Fruit fly (Drosophila melanogaster) whole organism, embryonic: ENCODE results near the gene Prosbeta6.

Source experiments
- Abd-B ChIP-seq: fragments of 200-800 bp; sonication (Bioruptor generic); optimal IDR thresholded peaks from 2 replicates; lab custom pipeline; 2018; ENCODE audit warnings: missing biosample characterization, mild to moderate bottlenecking, missing genetic modification characterization, moderate library complexity
- Asciz ChIP-seq: fragments of 200-800 bp; sonication (Bioruptor generic); optimal IDR thresholded peaks from 2 replicates; lab custom pipeline; 2017; ENCODE audit warnings: missing biosample characterization, mild to moderate bottlenecking, missing genetic modification characterization, missing genetic modification reagents
- Awh ChIP-seq: fragments of 200-800 bp; sonication (Bioruptor generic); IDR thresholded peaks from 2 replicates; pipeline ENCODE4, ENCODE4 v1.3.6; 2022; ENCODE audit warnings: missing biosample characterization, missing genetic modification characterization
- C15 ChIP-seq: fragments of 200-800 bp; sonication (Bioruptor generic); IDR thresholded peaks from 3 replicates; pipeline ENCODE4 v1.3.6; 2022; ENCODE audit warnings: missing biosample characterization, missing genetic modification characterization
- CG10366 ChIP-seq: fragments of 200-800 bp; sonication (Bioruptor generic); IDR thresholded peaks from 2 replicates; pipeline ENCODE4 v1.3.6; 2022; ENCODE audit warnings: missing biosample characterization, missing genetic modification characterization
- CG11696 ChIP-seq: fragments of 200-800 bp; sonication (Bioruptor generic); IDR thresholded peaks from 2 replicates; pipeline ENCODE4 v1.3.6; 2022; ENCODE audit warnings: missing biosample characterization, missing genetic modification characterization
- CG12236 ChIP-seq: fragments of 200-800 bp; sonication (Bioruptor generic); optimal IDR thresholded peaks from 2 replicates; lab custom pipeline; 2016; ENCODE audit warnings: missing biosample characterization, missing genetic modification characterization
- CG12744 ChIP-seq: fragments of 200-800 bp; sonication (Bioruptor generic); optimal IDR thresholded peaks from 2 replicates; lab custom pipeline; 2016; ENCODE audit warnings: missing biosample characterization, missing genetic modification characterization
- CG13624 ChIP-seq: fragments of 200-800 bp; sonication (Bioruptor generic); optimal IDR thresholded peaks from 2 replicates; lab custom pipeline; 2016; ENCODE audit warnings: missing biosample characterization, missing genetic modification characterization
- CG15011 ChIP-seq: fragments of 200-800 bp; sonication (Bioruptor generic); optimal IDR thresholded peaks from 3 replicates; lab custom pipeline; 2018; ENCODE audit warnings: missing biosample characterization, mild to moderate bottlenecking, missing genetic modification characterization
- CG16863 ChIP-seq: fragments of 200-800 bp; sonication (Bioruptor generic); optimal IDR thresholded peaks from 3 replicates; lab custom pipeline; 2016; ENCODE audit warnings: missing biosample characterization, missing genetic modification characterization
- CG17385 ChIP-seq: fragments of 200-800 bp; sonication (Bioruptor generic); optimal IDR thresholded peaks from 3 replicates; lab custom pipeline; 2018; ENCODE audit warnings: missing biosample characterization, mild to moderate bottlenecking, missing genetic modification characterization
- CG1832 ChIP-seq: fragments of 200-800 bp; sonication (Bioruptor generic); optimal IDR thresholded peaks from 2 replicates; lab custom pipeline; 2017; ENCODE audit warnings: missing biosample characterization, mild to moderate bottlenecking, missing genetic modification characterization, inconsistent platforms
- CG5180 ChIP-seq: fragments of 200-800 bp; sonication (Bioruptor generic); optimal IDR thresholded peaks from 3 replicates; lab custom pipeline; 2017; ENCODE audit warnings: missing biosample characterization, missing genetic modification characterization, mild to moderate bottlenecking, moderate library complexity, missing genetic modification reagents
- CG7357 ChIP-seq: fragments of 200-800 bp; sonication (Bioruptor generic); IDR thresholded peaks from 3 replicates; pipeline ENCODE4 v1.3.6; 2022; ENCODE audit warnings: missing biosample characterization, missing genetic modification characterization
- CG7839 ChIP-seq: fragments of 200-800 bp; sonication (Bioruptor generic); optimal IDR thresholded peaks from 3 replicates; lab custom pipeline; 2018; ENCODE audit warnings: missing biosample characterization, mild to moderate bottlenecking, missing genetic modification characterization, moderate library complexity
- CG7928 ChIP-seq: fragments of 200-800 bp; sonication (Bioruptor generic); optimal IDR thresholded peaks from 2 replicates; lab custom pipeline; 2017; ENCODE audit warnings: missing biosample characterization, mild to moderate bottlenecking, missing genetic modification characterization
- CG7987 ChIP-seq: fragments of 200-800 bp; sonication (Bioruptor generic); optimal IDR thresholded peaks from 2 replicates; lab custom pipeline; 2018; ENCODE audit warnings: missing biosample characterization, mild to moderate bottlenecking, missing genetic modification characterization, moderate library complexity
- CG8089 ChIP-seq: fragments of 200-800 bp; sonication (Bioruptor generic); optimal IDR thresholded peaks from 3 replicates; lab custom pipeline; 2016; ENCODE audit warnings: missing biosample characterization, missing genetic modification characterization
- CG9876 ChIP-seq: fragments of 200-800 bp; sonication (Bioruptor generic); optimal IDR thresholded peaks from 2 replicates; lab custom pipeline; 2016; ENCODE audit warnings: missing biosample characterization, missing genetic modification characterization
- Camta ChIP-seq: fragments of 200-800 bp; sonication (Bioruptor generic); optimal IDR thresholded peaks from 2 replicates; lab custom pipeline; 2016; ENCODE audit warnings: missing biosample characterization, missing genetic modification characterization
- Eip74EF ChIP-seq, 2 experiments: fragments of 200-800 bp in 1 of 2; fragments of >200 bp in 1 of 2; sonication (Bioruptor generic) in 1 of 2; optimal IDR thresholded peaks; 2 replicates each; lab custom pipeline; 2017 to 2019; ENCODE audit warnings: missing biosample characterization in 2 of 2, missing genetic modification characterization in 2 of 2, mild to moderate bottlenecking in 1 of 2, moderate library complexity in 1 of 2
- GATAe ChIP-seq: fragments of 200-800 bp; sonication (Bioruptor generic); conservative IDR thresholded peaks from 2 replicates; pipeline ENCODE4 v1.3.6; 2022; ENCODE audit warnings: missing biosample characterization, missing genetic modification characterization
- Gsc ChIP-seq: fragments of 200-800 bp; sonication (Bioruptor generic); IDR thresholded peaks from 2 replicates; pipeline ENCODE4 v1.3.6; 2022; ENCODE audit warnings: missing biosample characterization, missing genetic modification characterization
- HLHmδ ChIP-seq: fragments of 200-800 bp; sonication (Bioruptor generic); optimal IDR thresholded peaks from 2 replicates; lab custom pipeline; 2018; ENCODE audit warnings: missing biosample characterization, mild to moderate bottlenecking, missing genetic modification characterization, moderate library complexity
- Hr51 ChIP-seq, 2 experiments: fragments of 200-800 bp; sonication (Bioruptor generic); optimal IDR thresholded peaks; 2 replicates in 1 of 2; 3 replicates in 1 of 2; lab custom pipeline; 2016 to 2018; ENCODE audit warnings: missing biosample characterization in 2 of 2, missing genetic modification characterization in 2 of 2, mild to moderate bottlenecking in 1 of 2, moderate library complexity in 1 of 2
- Kr ChIP-seq: fragments of 200-800 bp; sonication (Bioruptor generic); optimal IDR thresholded peaks from 2 replicates; lab custom pipeline; 2017; ENCODE audit warnings: missing biosample characterization, mild to moderate bottlenecking, missing genetic modification characterization
- MESR4 ChIP-seq: fragments of 200-800 bp; sonication (Bioruptor generic); optimal IDR thresholded peaks from 2 replicates; lab custom pipeline; 2018; ENCODE audit warnings: missing biosample characterization, mild to moderate bottlenecking, missing genetic modification characterization, moderate library complexity
- Med ChIP-seq: fragments of 200-800 bp; sonication (Bioruptor generic); peaks from one replicate; lab custom pipeline; 2016; ENCODE audit warnings: missing biosample characterization, missing genetic modification characterization, mild to moderate bottlenecking, inconsistent platforms, moderate library complexity
- Mes4 ChIP-seq: fragments of 200-800 bp; sonication (Bioruptor generic); optimal IDR thresholded peaks from 2 replicates; lab custom pipeline; 2016; ENCODE audit warnings: missing biosample characterization, missing genetic modification characterization
- Oaz ChIP-seq: fragments of 200-800 bp; sonication (Bioruptor generic); IDR thresholded peaks from 2 replicates; pipeline ENCODE4 v1.3.6; 2022; ENCODE audit warnings: missing biosample characterization, missing genetic modification characterization
- PHDP ChIP-seq: fragments of 200-800 bp; sonication (Bioruptor generic); optimal IDR thresholded peaks from 3 replicates; lab custom pipeline; 2018; ENCODE audit warnings: missing biosample characterization, mild to moderate bottlenecking, missing genetic modification characterization, moderate library complexity
- Ptx1 ChIP-seq: fragments of 200-800 bp; sonication (Bioruptor generic); IDR thresholded peaks from 2 replicates; pipeline ENCODE4 v1.3.6; 2022; ENCODE audit warnings: missing biosample characterization, missing genetic modification characterization
- Trl ChIP-seq, 3 experiments: fragments of >200 bp in 2 of 3; fragments of 200-800 bp in 1 of 3; sonication (Bioruptor generic) in 1 of 3; optimal IDR thresholded peaks; 2 replicates in 1 of 3; 3 replicates in 2 of 3; lab custom pipeline; 2016 to 2017; ENCODE audit warnings: missing biosample characterization in 1 of 3, missing genetic modification characterization in 1 of 3
- btn ChIP-seq: fragments of 200-800 bp; sonication (Bioruptor generic); optimal IDR thresholded peaks from 2 replicates; lab custom pipeline; 2016; ENCODE audit warnings: missing biosample characterization, missing genetic modification characterization
- chif ChIP-seq, 2 experiments: fragments of 200-800 bp; sonication (Bioruptor generic); optimal IDR thresholded peaks; 3 replicates each; lab custom pipeline; 2016; ENCODE audit warnings: missing biosample characterization in 2 of 2, missing genetic modification characterization in 2 of 2
- dm ChIP-seq: fragments of 200-800 bp; sonication (Bioruptor generic); optimal IDR thresholded peaks from 3 replicates; lab custom pipeline; 2016; ENCODE audit warnings: missing biosample characterization, missing genetic modification characterization
- exex ChIP-seq: fragments of 200-800 bp; sonication (Bioruptor generic); optimal IDR thresholded peaks from 4 replicates; lab custom pipeline; 2018; ENCODE audit warnings: missing biosample characterization, mild to moderate bottlenecking, missing genetic modification characterization, moderate library complexity
- her ChIP-seq: fragments of 200-800 bp; sonication (Bioruptor generic); optimal IDR thresholded peaks from 2 replicates; lab custom pipeline; 2016; ENCODE audit warnings: missing biosample characterization, missing genetic modification characterization
- mam ChIP-seq: fragments of 200-800 bp; sonication (Bioruptor generic); optimal IDR thresholded peaks from 3 replicates; lab custom pipeline; 2016; ENCODE audit warnings: missing biosample characterization, missing genetic modification characterization
- mirr ChIP-seq: fragments of 200-800 bp; sonication (Bioruptor generic); optimal IDR thresholded peaks from 3 replicates; lab custom pipeline; 2018; ENCODE audit warnings: missing biosample characterization, mild to moderate bottlenecking, missing genetic modification characterization
- nau ChIP-seq: fragments of 200-800 bp; sonication (Bioruptor generic); optimal IDR thresholded peaks from 3 replicates; lab custom pipeline; 2017; ENCODE audit warnings: missing biosample characterization, mild to moderate bottlenecking, missing genetic modification characterization, missing genetic modification reagents
- pita ChIP-seq: fragments of 200-800 bp; sonication (Bioruptor generic); optimal IDR thresholded peaks from 2 replicates; lab custom pipeline; 2017; ENCODE audit warnings: missing biosample characterization, mild to moderate bottlenecking, missing genetic modification characterization
- prd ChIP-seq, 3 experiments: fragments of >200 bp in 2 of 3; fragments of 200-800 bp in 1 of 3; sonication (Bioruptor generic) in 1 of 3; optimal IDR thresholded peaks in 2 of 3; IDR thresholded peaks in 1 of 3; 2 replicates in 2 of 3; 3 replicates in 1 of 3; pipeline versions ENCODE4 v1.3.6 to Lab custom; 2017 to 2022; ENCODE audit warnings: missing biosample characterization in 1 of 3, missing genetic modification characterization in 1 of 3
- pzg ChIP-seq: fragments of 200-800 bp; sonication (Bioruptor generic); optimal IDR thresholded peaks from 3 replicates; lab custom pipeline; 2018; ENCODE audit warnings: missing biosample characterization, mild to moderate bottlenecking, missing genetic modification characterization, moderate library complexity
- sna ChIP-seq: fragments of 200-800 bp; sonication (Bioruptor generic); IDR thresholded peaks from 2 replicates; pipeline ENCODE4 v1.3.6; 2022; ENCODE audit warnings: missing biosample characterization, missing genetic modification characterization; ENCODE audit not compliant: partially characterized antibody
- sob ChIP-seq: fragments of 200-800 bp; sonication (Bioruptor generic); IDR thresholded peaks from 2 replicates; pipeline ENCODE4 v1.3.6; 2022; ENCODE audit warnings: missing biosample characterization, missing genetic modification characterization
- vnd ChIP-seq: fragments of 200-800 bp; sonication (Bioruptor generic); IDR thresholded peaks from 3 replicates; pipeline ENCODE4 v1.3.6; 2022; ENCODE audit warnings: missing biosample characterization, missing genetic modification characterization; ENCODE audit not compliant: partially characterized antibody
- zen ChIP-seq: fragments of 200-800 bp; sonication (Bioruptor generic); optimal IDR thresholded peaks from 3 replicates; lab custom pipeline; 2018; ENCODE audit warnings: missing biosample characterization, mild to moderate bottlenecking, missing genetic modification characterization, moderate library complexity

Prosbeta6 gene

DNA sequence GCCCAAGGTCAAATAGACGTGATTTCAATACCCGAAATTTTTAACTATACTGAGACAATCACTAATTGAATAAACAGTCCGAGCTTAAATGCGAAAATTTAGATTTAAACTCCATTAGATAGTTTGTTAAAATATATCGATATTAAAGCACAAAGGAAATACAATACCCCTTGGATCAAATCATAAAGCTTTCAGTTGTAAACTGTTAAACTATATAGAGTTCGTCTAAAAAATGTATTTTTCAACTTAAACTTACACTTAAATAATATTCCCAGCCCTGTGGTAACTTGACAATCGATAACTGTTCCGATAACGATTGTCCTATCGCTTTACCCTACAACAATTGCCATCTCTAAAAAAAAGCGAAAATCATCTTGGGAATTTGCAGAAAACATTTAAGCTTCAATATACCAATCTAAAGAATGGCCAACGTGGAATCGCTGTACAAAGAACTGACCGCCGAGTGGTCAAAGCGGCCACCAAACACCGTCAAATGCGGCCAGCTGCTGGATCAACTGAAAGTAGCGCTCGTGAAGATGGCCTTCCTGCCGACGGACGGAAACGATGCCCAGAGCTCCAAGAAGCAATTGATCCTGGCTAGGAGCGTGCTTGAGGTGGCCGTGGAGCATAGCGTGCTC lies 27.4 kb downstream of the Prosbeta6 start, which contains the start of gene Rpn12 (continued):
- TF ChIP-seq Ptx1 (GFP tag; lab: Robert Waterston, UW) (no peak), CG15011 (GFP tag; lab: Kevin White, UChicago) (no peak), mam (GFP tag; lab: Kevin White, UChicago) (peak; percentile 62), CG7357 (GFP tag; lab: Robert Waterston, UW) (no peak), CG16863 (GFP tag; lab: Kevin White, UChicago) (no peak), CG10366 (GFP tag; lab: Robert Waterston, UW) (no peak), chif (GFP tag; optimal IDR thresholded peaks at IDR 0.05; lab: Kevin White, UChicago) (no peak), Abd-B (GFP tag; lab: Kevin White, UChicago) (no peak), Oaz (GFP tag; lab: Robert Waterston, UW) (no peak), PHDP (peak; percentile 36), Asciz (no peak), pita (GFP tag; lab: Kevin White, UChicago) (no peak), CG12744 (GFP tag; lab: Kevin White, UChicago) (no peak), vnd (GFP tag; lab: Robert Waterston, UW) (peak; percentile 70; the same call in 2 of the 3 replicates), CG7928 (GFP tag; lab: Kevin White, UChicago) (peak; percentile 86), Med (GFP tag; lab: Kevin White, UChicago) (peak; percentile 76), dm (GFP tag; lab: Kevin White, UChicago) (peak; percentile 31), GATAe (GFP tag; lab: Robert Waterston, UW) (no peak), nau (GFP tag; lab: Kevin White, UChicago) (no peak), CG5180 (no peak), CG8089 (GFP tag; lab: Kevin White, UChicago) (no peak), Kr (GFP tag; lab: Kevin White, UChicago) (no peak), CG7987 (GFP tag; lab: Kevin White, UChicago) (no peak), sob (GFP tag; lab: Robert Waterston, UW) (no peak), CG12236 (GFP tag; lab: Kevin White, UChicago) (no peak), CG1832 (GFP tag; lab: Kevin White, UChicago) (no peak), mirr (GFP tag; lab: Kevin White, UChicago) (no peak), Mes4 (GFP tag; lab: Kevin White, UChicago) (peak; percentile 7), zen (tag; lab: Kevin White, UChicago) (peak; percentile 50), CG11696 (GFP tag; lab: Robert Waterston, UW) (no peak), Trl (optimal IDR thresholded peaks at IDR 0.05; lab: Kevin White, UChicago) (no peak), Trl (GFP tag; optimal IDR thresholded peaks at IDR 0.05; lab: Kevin White, UChicago) (no peak), exex (tag; lab: Kevin White, UChicago) (no peak), Camta (peak; percentile 10), MESR4 (peak; percentile 80), CG9876 (GFP tag; lab: Kevin White, UChicago) (no peak), HLHmδ (no peak), her (GFP tag; lab: Kevin White, UChicago) (peak; percentile 35), Hr51 (GFP tag; optimal IDR thresholded peaks at IDR 0.05; lab: Kevin White, UChicago) (peak in 1 of 2 experiments; percentile 35), sna (peak; percentile 86), btn (GFP tag; lab: Kevin White, UChicago) (no peak), Eip74EF (GFP tag; optimal IDR thresholded peaks at IDR 0.05; lab: Kevin White, UChicago) (no peak), CG17385 (GFP tag; lab: Kevin White, UChicago) (no peak), CG13624 (GFP tag; lab: Kevin White, UChicago) (peak; percentile 43), Gsc (GFP tag; lab: Robert Waterston, UW) (no peak), prd (optimal IDR thresholded peaks at IDR 0.05; lab: Kevin White, UChicago) (no peak), prd (GFP tag; IDR thresholded peaks at IDR 0.05; lab: Robert Waterston, UW) (no peak), pzg (peak; percentile 58), C15 (GFP tag; lab: Robert Waterston, UW) (no peak), CG7839 (tag; lab: Kevin White, UChicago) (peak; percentile 17), Awh (GFP tag; lab: Robert Waterston, UW) (no peak)
